Fruit fly (Drosophila melanogaster) whole organism, pupa: Measurements from ENCODE around the gene CG4452.

ENCODE experiments used
- CG15710 ChIP-seq: fragments of 200-800 bp; sonication (Bioruptor generic); optimal IDR thresholded peaks from 2 replicates; lab custom pipeline; 2018; ENCODE audit warnings: missing biosample characterization, mild to moderate bottlenecking, missing genetic modification characterization, moderate library complexity
- CG8301 ChIP-seq: fragments of 200-800 bp; sonication (Bioruptor generic); optimal IDR thresholded peaks from 2 replicates; lab custom pipeline; 2018; ENCODE audit warnings: missing biosample characterization, mild to moderate bottlenecking, missing genetic modification characterization
- Ets98B ChIP-seq: fragments of 200-800 bp; sonication (Bioruptor generic); IDR thresholded peaks from 2 replicates; pipeline ENCODE4 v1.3.6; 2022; ENCODE audit warnings: missing biosample characterization, missing genetic modification characterization
- fd96Ca ChIP-seq: fragments of 200-800 bp; sonication (Bioruptor generic); IDR thresholded peaks from 3 replicates; pipeline ENCODE4 v1.3.6; 2022; ENCODE audit warnings: missing biosample characterization, missing genetic modification characterization

dm6 chr3L:9396704-9397103 is 29.5 kb downstream of the CG4452 start:
- TF ChIP-seq Ets98B (GFP tag; lab: Robert Waterston, UW) (no peak), fd96Ca (GFP tag; lab: Robert Waterston, UW) (no peak), CG8301 (no peak), CG15710 (tag; lab: Kevin White, UChicago) (no peak)
